Fruit fly (Drosophila melanogaster) whole organism, embryonic: Measurements from ENCODE around the gene PolE2.

Source experiments
- Aef1 ChIP-seq: fragments of 200-800 bp; sonication (Bioruptor generic); IDR thresholded peaks from 3 replicates; pipeline ENCODE4 v1.3.6; 2022; ENCODE audit warnings: missing biosample characterization, missing genetic modification characterization
- CG10959 ChIP-seq: fragments of 200-800 bp; sonication (Bioruptor generic); IDR thresholded peaks from 2 replicates; pipeline ENCODE4 v1.3.6; 2022; ENCODE audit warnings: missing biosample characterization, missing genetic modification characterization
- CG11398 ChIP-seq: fragments of 200-800 bp; sonication (Bioruptor generic); optimal IDR thresholded peaks from 2 replicates; lab custom pipeline; 2016; ENCODE audit warnings: missing biosample characterization, missing genetic modification characterization
- CG11560 ChIP-seq: fragments of 200-800 bp; sonication (Bioruptor generic); IDR thresholded peaks from 3 replicates; pipeline ENCODE4 v1.3.6; 2022; ENCODE audit warnings: missing biosample characterization, missing genetic modification characterization
- CG4820 ChIP-seq: fragments of 200-800 bp; sonication (Bioruptor generic); optimal IDR thresholded peaks from 3 replicates; lab custom pipeline; 2016; ENCODE audit warnings: missing biosample characterization, missing genetic modification characterization
- eyg ChIP-seq: fragments of 200-800 bp; sonication (Bioruptor generic); optimal IDR thresholded peaks from 3 replicates; lab custom pipeline; 2016; ENCODE audit warnings: missing biosample characterization, missing genetic modification characterization

DNA sequence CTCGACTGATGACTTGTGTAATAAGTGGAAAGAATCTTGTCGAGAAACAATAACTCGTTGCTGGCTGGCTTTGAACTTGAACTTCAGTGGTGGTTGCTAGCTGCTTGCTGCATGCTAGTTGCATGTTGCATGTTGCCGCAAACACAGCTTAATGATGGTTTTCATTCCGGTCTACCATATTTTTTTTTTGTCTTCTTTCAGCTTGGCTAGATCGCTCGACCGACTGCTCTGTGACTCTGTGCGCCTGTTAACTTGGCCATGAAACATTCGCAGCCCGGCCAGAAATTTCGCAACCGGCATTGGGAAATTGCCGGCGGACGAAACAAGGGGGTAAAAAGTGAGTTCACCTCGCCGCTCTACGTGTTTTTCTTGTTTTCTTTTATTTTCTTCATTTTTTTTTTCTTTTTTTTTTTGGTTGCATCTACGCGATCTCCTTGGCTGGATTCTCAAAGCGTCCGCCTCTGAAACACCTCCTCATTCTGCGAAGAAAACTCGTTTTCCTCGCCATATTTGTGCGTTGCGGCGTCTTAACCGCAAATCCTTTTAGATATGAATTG is 46.2 kb upstream of the PolE2 start:
- no peak for TF ChIP-seq CG4820
- no peak for TF ChIP-seq CG11398 (GFP tag; lab: Kevin White, UChicago)
- no peak for TF ChIP-seq CG10959 (GFP tag; lab: Robert Waterston, UW)
- TF ChIP-seq Aef1 (GFP tag; lab: Robert Waterston, UW), result no peak
- TF ChIP-seq CG11560 (tag; lab: Robert Waterston, UW), result no peak
- no peak for TF ChIP-seq eyg (GFP tag; lab: Kevin White, UChicago)
